Fruit fly (Drosophila melanogaster) whole organism, embryonic: ENCODE data around the gene Mco4.

Experiments used
- CG12744 ChIP-seq: fragments of 200-800 bp; sonication (Bioruptor generic); optimal IDR thresholded peaks from 2 replicates; lab custom pipeline; 2016; ENCODE audit warnings: missing biosample characterization, missing genetic modification characterization
- CG13287 ChIP-seq: fragments of 200-800 bp; sonication (Bioruptor generic); IDR thresholded peaks from 2 replicates; pipeline ENCODE4 v1.3.6; 2022; ENCODE audit warnings: missing biosample characterization, missing genetic modification characterization; ENCODE audit not compliant: partially characterized antibody
- CG15011 ChIP-seq: fragments of 200-800 bp; sonication (Bioruptor generic); optimal IDR thresholded peaks from 3 replicates; lab custom pipeline; 2018; ENCODE audit warnings: missing biosample characterization, mild to moderate bottlenecking, missing genetic modification characterization
- CG15514 ChIP-seq: fragments of 200-800 bp; sonication (Bioruptor generic); optimal IDR thresholded peaks from 3 replicates; lab custom pipeline; 2017; ENCODE audit warnings: missing biosample characterization, missing genetic modification characterization, mild to moderate bottlenecking, moderate library complexity, missing genetic modification reagents
- CG1647 ChIP-seq: fragments of 200-800 bp; sonication (Bioruptor generic); optimal IDR thresholded peaks from 3 replicates; lab custom pipeline; 2016; ENCODE audit warnings: missing biosample characterization, missing genetic modification characterization
- CG16815 ChIP-seq: fragments of 200-800 bp; sonication (Bioruptor generic); optimal IDR thresholded peaks from 3 replicates; lab custom pipeline; 2017; ENCODE audit warnings: missing biosample characterization, mild to moderate bottlenecking, missing genetic modification characterization
- CG18619 ChIP-seq: fragments of 200-800 bp; sonication (Bioruptor generic); optimal IDR thresholded peaks from 3 replicates; lab custom pipeline; 2017; ENCODE audit warnings: missing biosample characterization, mild to moderate bottlenecking, missing genetic modification characterization
- CG2875 ChIP-seq: fragments of 200-800 bp; sonication (Bioruptor generic); optimal IDR thresholded peaks from 2 replicates; lab custom pipeline; 2017; ENCODE audit warnings: missing biosample characterization, mild to moderate bottlenecking, missing genetic modification characterization, missing genetic modification reagents
- CG2889 ChIP-seq: fragments of 200-800 bp; sonication (Bioruptor generic); IDR thresholded peaks from 3 replicates; pipeline ENCODE4 v1.3.6; 2022; ENCODE audit warnings: missing biosample characterization, missing genetic modification characterization
- CG30020 ChIP-seq: fragments of 200-800 bp; optimal IDR thresholded peaks from 2 replicates; lab custom pipeline; 2019; ENCODE audit warnings: missing biosample characterization, mild to moderate bottlenecking, missing genetic modification characterization, moderate library complexity
- CG30431 ChIP-seq: fragments of 200-800 bp; sonication (Bioruptor generic); optimal IDR thresholded peaks from 2 replicates; lab custom pipeline; 2017; ENCODE audit warnings: missing biosample characterization, missing genetic modification characterization
- CG3163 ChIP-seq: fragments of 200-800 bp; sonication (Bioruptor generic); optimal IDR thresholded peaks from 3 replicates; lab custom pipeline; 2016; ENCODE audit warnings: missing biosample characterization, missing genetic modification characterization
- CG3407 ChIP-seq: fragments of 200-800 bp; sonication (Bioruptor generic); optimal IDR thresholded peaks from 2 replicates; lab custom pipeline; 2018; ENCODE audit warnings: missing biosample characterization, mild to moderate bottlenecking, missing genetic modification characterization
- CG34224 ChIP-seq: fragments of 200-800 bp; sonication (Bioruptor generic); IDR thresholded peaks from 3 replicates; pipeline ENCODE4 v1.3.6; 2022; ENCODE audit warnings: missing biosample characterization, missing genetic modification characterization; ENCODE audit not compliant: partially characterized antibody
- CG34376 ChIP-seq: fragments of 200-800 bp; sonication (Bioruptor generic); optimal IDR thresholded peaks from 2 replicates; lab custom pipeline; 2018; ENCODE audit warnings: missing biosample characterization, mild to moderate bottlenecking, missing genetic modification characterization
- CG34422 ChIP-seq: fragments of 200-800 bp; sonication (Bioruptor generic); IDR thresholded peaks from 3 replicates; pipeline ENCODE4 v1.3.6; 2022; ENCODE audit warnings: missing biosample characterization, missing genetic modification characterization
- CG3995 ChIP-seq: fragments of 200-800 bp; sonication (Bioruptor generic); optimal IDR thresholded peaks from 3 replicates; lab custom pipeline; 2016; ENCODE audit warnings: missing biosample characterization, missing genetic modification characterization
- CG42726 ChIP-seq: fragments of 200-800 bp; sonication (Bioruptor generic); IDR thresholded peaks from 2 replicates; pipeline ENCODE4 v1.3.6; 2022; ENCODE audit warnings: missing biosample characterization, missing genetic modification characterization; ENCODE audit not compliant: partially characterized antibody
- CG43689 ChIP-seq: fragments of 200-800 bp; sonication (Bioruptor generic); IDR thresholded peaks from 2 replicates; pipeline ENCODE4 v1.3.6; 2022; ENCODE audit warnings: missing biosample characterization, missing genetic modification characterization
- CG4730 ChIP-seq: fragments of 200-800 bp; sonication (Bioruptor generic); IDR thresholded peaks from 2 replicates; pipeline ENCODE4 v1.3.6; 2022; ENCODE audit warnings: missing biosample characterization, missing genetic modification characterization
- CG6272 ChIP-seq: fragments of 200-800 bp; sonication (Bioruptor generic); IDR thresholded peaks from 2 replicates; pipeline ENCODE4 v1.3.6; 2022; ENCODE audit warnings: missing biosample characterization, missing genetic modification characterization
- CG7357 ChIP-seq: fragments of 200-800 bp; sonication (Bioruptor generic); IDR thresholded peaks from 3 replicates; pipeline ENCODE4 v1.3.6; 2022; ENCODE audit warnings: missing biosample characterization, missing genetic modification characterization
- CG7372 ChIP-seq: fragments of 200-800 bp; sonication (Bioruptor generic); IDR thresholded peaks from 2 replicates; pipeline ENCODE4 v1.3.6; 2022; ENCODE audit warnings: missing biosample characterization, missing genetic modification characterization
- CG7928 ChIP-seq: fragments of 200-800 bp; sonication (Bioruptor generic); optimal IDR thresholded peaks from 2 replicates; lab custom pipeline; 2017; ENCODE audit warnings: missing biosample characterization, mild to moderate bottlenecking, missing genetic modification characterization
- CG7987 ChIP-seq: fragments of 200-800 bp; sonication (Bioruptor generic); optimal IDR thresholded peaks from 2 replicates; lab custom pipeline; 2018; ENCODE audit warnings: missing biosample characterization, mild to moderate bottlenecking, missing genetic modification characterization, moderate library complexity
- CG8478 ChIP-seq: fragments of >200 bp; optimal IDR thresholded peaks from 2 replicates; lab custom pipeline; 2018
- CG9876 ChIP-seq: fragments of 200-800 bp; sonication (Bioruptor generic); optimal IDR thresholded peaks from 2 replicates; lab custom pipeline; 2016; ENCODE audit warnings: missing biosample characterization, missing genetic modification characterization
- Dll ChIP-seq: fragments of 200-800 bp; sonication (Bioruptor generic); IDR thresholded peaks from 4 replicates; pipeline ENCODE4 v1.3.6; 2022; ENCODE audit warnings: missing biosample characterization, missing genetic modification characterization; ENCODE audit not compliant: partially characterized antibody
- E2f2 ChIP-seq: fragments of 200-800 bp; sonication (Bioruptor generic); IDR thresholded peaks from 2 replicates; pipeline ENCODE4 v1.3.6; 2022; ENCODE audit warnings: missing biosample characterization, missing genetic modification characterization
- Ets97D ChIP-seq: fragments of 200-800 bp; sonication (Bioruptor generic); optimal IDR thresholded peaks from 3 replicates; lab custom pipeline; 2016; ENCODE audit warnings: missing biosample characterization, missing genetic modification characterization
- Mad ChIP-seq: fragments of 200-800 bp; sonication (Bioruptor generic); optimal IDR thresholded peaks from 2 replicates; lab custom pipeline; 2016; ENCODE audit warnings: missing biosample characterization, missing genetic modification characterization
- Neu2 ChIP-seq: fragments of 200-800 bp; sonication (Bioruptor generic); optimal IDR thresholded peaks from 3 replicates; lab custom pipeline; 2016; ENCODE audit warnings: missing biosample characterization, missing genetic modification characterization, borderline replicate concordance
- Tbp ChIP-seq: fragments of >200 bp; optimal IDR thresholded peaks from 2 replicates; lab custom pipeline; 2018; ENCODE audit warnings: missing biosample characterization, missing genetic modification characterization
- bcd ChIP-seq: fragments of 200-800 bp; sonication (Bioruptor generic); optimal IDR thresholded peaks from 2 replicates; lab custom pipeline; 2017; ENCODE audit warnings: missing biosample characterization, mild to moderate bottlenecking, missing genetic modification characterization
- chinmo ChIP-seq: fragments of 200-800 bp; sonication (Bioruptor generic); IDR thresholded peaks from 4 replicates; pipeline ENCODE4 v1.3.6; 2022; ENCODE audit warnings: missing biosample characterization, missing genetic modification characterization; ENCODE audit not compliant: partially characterized antibody
- da ChIP-seq: fragments of 200-800 bp; sonication (Bioruptor generic); optimal IDR thresholded peaks from 2 replicates; lab custom pipeline; 2016; ENCODE audit warnings: missing biosample characterization, missing genetic modification characterization
- dati ChIP-seq: fragments of 200-800 bp; sonication (Bioruptor generic); IDR thresholded peaks from 2 replicates; pipeline ENCODE4 v1.3.6; 2022; ENCODE audit warnings: missing biosample characterization, missing genetic modification characterization
- ems ChIP-seq: fragments of 200-800 bp; sonication (Bioruptor generic); optimal IDR thresholded peaks from 3 replicates; lab custom pipeline; 2016; ENCODE audit warnings: missing biosample characterization, missing genetic modification characterization
- en ChIP-seq: fragments of 200-800 bp; sonication (Bioruptor generic); optimal IDR thresholded peaks from 2 replicates; lab custom pipeline; 2016; ENCODE audit warnings: missing biosample characterization, missing genetic modification characterization
- hbn ChIP-seq: fragments of 200-800 bp; sonication (Bioruptor generic); IDR thresholded peaks from 2 replicates; pipeline ENCODE4 v1.3.6; 2022; ENCODE audit warnings: missing biosample characterization, missing genetic modification characterization; ENCODE audit not compliant: partially characterized antibody
- her ChIP-seq: fragments of 200-800 bp; sonication (Bioruptor generic); optimal IDR thresholded peaks from 2 replicates; lab custom pipeline; 2016; ENCODE audit warnings: missing biosample characterization, missing genetic modification characterization
- jumu ChIP-seq: fragments of 200-800 bp; sonication (Bioruptor generic); optimal IDR thresholded peaks from 3 replicates; lab custom pipeline; 2016; ENCODE audit warnings: missing biosample characterization, missing genetic modification characterization
- ken ChIP-seq: fragments of 200-800 bp; sonication (Bioruptor generic); IDR thresholded peaks from 3 replicates; pipeline ENCODE4 v1.3.6; 2022; ENCODE audit warnings: missing biosample characterization, missing genetic modification characterization
- nerfin-1 ChIP-seq: fragments of 200-800 bp; sonication (Bioruptor generic); optimal IDR thresholded peaks from 3 replicates; lab custom pipeline; 2019; ENCODE audit warnings: missing biosample characterization, mild to moderate bottlenecking, missing genetic modification characterization, moderate library complexity
- peb ChIP-seq: fragments of 200-800 bp; sonication (Bioruptor generic); IDR thresholded peaks from 2 replicates; pipeline ENCODE4 v1.3.6; 2022; ENCODE audit warnings: missing biosample characterization, missing genetic modification characterization
- rib ChIP-seq: fragments of 200-800 bp; sonication (Bioruptor generic); IDR thresholded peaks from 2 replicates; pipeline ENCODE4 v1.3.6; 2022; ENCODE audit warnings: missing biosample characterization, missing genetic modification characterization
- so ChIP-seq: fragments of 200-800 bp; sonication (Bioruptor generic); IDR thresholded peaks from 3 replicates; pipeline ENCODE4 v1.3.6; 2022; ENCODE audit warnings: missing biosample characterization, missing genetic modification characterization
- sr ChIP-seq: fragments of 200-800 bp; sonication (Bioruptor generic); IDR thresholded peaks from 3 replicates; pipeline ENCODE4 v1.3.6; 2022; ENCODE audit warnings: missing biosample characterization, missing genetic modification characterization
- tio ChIP-seq: fragments of 200-800 bp; sonication (Bioruptor generic); optimal IDR thresholded peaks from 2 replicates; lab custom pipeline; 2017; ENCODE audit warnings: missing biosample characterization, missing genetic modification characterization, inconsistent platforms
- toy ChIP-seq: fragments of 200-800 bp; sonication (Bioruptor generic); IDR thresholded peaks from 2 replicates; pipeline ENCODE4 v1.3.6; 2022; ENCODE audit warnings: missing biosample characterization, missing genetic modification characterization

The Mco4 gene

dm6 chrX:17829083-17829997 is 26.6 kb downstream of the Mco4 start (continued):
- TF ChIP-seq bcd, result peak; percentile 51
- peak; percentile 34 for TF ChIP-seq CG18619 (GFP tag; lab: Kevin White, UChicago)
- TF ChIP-seq CG13287 (GFP tag; lab: Robert Waterston, UW), result no peak
- TF ChIP-seq so (GFP tag; lab: Robert Waterston, UW), result no peak; the same call in 1 of the 3 replicates
- 0 out of 4 replicates have a peak, but pooled peaks have one; percentile 36 for TF ChIP-seq chinmo (GFP tag; lab: Robert Waterston, UW)
- no peak for TF ChIP-seq CG3995
- no peak for TF ChIP-seq CG34376 (GFP tag; lab: Kevin White, UChicago)
- TF ChIP-seq CG30020 (tag; lab: Kevin White, UChicago), result peak; percentile 26
- peak; percentile 34 for TF ChIP-seq CG30431
- TF ChIP-seq CG2889 (GFP tag; lab: Robert Waterston, UW), result no peak
- no peak for TF ChIP-seq CG6272 (GFP tag; lab: Robert Waterston, UW)
- TF ChIP-seq CG12744 (GFP tag; lab: Kevin White, UChicago), result no peak
- peak; percentile 53 for TF ChIP-seq CG16815 (GFP tag; lab: Kevin White, UChicago)
- TF ChIP-seq da (GFP tag; lab: Kevin White, UChicago), result no peak
- no peak for TF ChIP-seq rib (GFP tag; lab: Robert Waterston, UW)
- no peak for TF ChIP-seq Dll (GFP tag; lab: Robert Waterston, UW)
- TF ChIP-seq CG34422 (GFP tag; lab: Robert Waterston, UW), result 0 out of 3 replicates have a peak, but pooled peaks have one; percentile 17
- no peak for TF ChIP-seq CG4730
- TF ChIP-seq her (GFP tag; lab: Kevin White, UChicago), result no peak
- peak; percentile 63 for TF ChIP-seq nerfin-1 (tag; lab: Kevin White, UChicago)
- TF ChIP-seq CG3407 (GFP tag; lab: Kevin White, UChicago), result peak; percentile 65
- TF ChIP-seq sr (GFP tag; lab: Robert Waterston, UW), result no peak
- no peak for TF ChIP-seq CG34224 (GFP tag; lab: Robert Waterston, UW)
- no peak for TF ChIP-seq Ets97D (GFP tag; lab: Kevin White, UChicago)
- TF ChIP-seq CG1647, result no peak
- no peak for TF ChIP-seq dati (GFP tag; lab: Robert Waterston, UW)
- TF ChIP-seq Tbp, result no peak
- no peak for TF ChIP-seq CG7372
- TF ChIP-seq CG2875 (GFP tag; lab: Kevin White, UChicago), result peak; percentile 62
- no peak for TF ChIP-seq ems (GFP tag; lab: Kevin White, UChicago)
- TF ChIP-seq CG9876 (GFP tag; lab: Kevin White, UChicago), result no peak
- 0 out of 3 replicates have a peak, but pooled peaks have one; percentile 31 for TF ChIP-seq CG7357 (GFP tag; lab: Robert Waterston, UW)
- TF ChIP-seq CG15011 (GFP tag; lab: Kevin White, UChicago), result peak; percentile 33
- TF ChIP-seq Neu2 (GFP tag; lab: Kevin White, UChicago), result no peak
- TF ChIP-seq CG42726 (GFP tag; lab: Robert Waterston, UW), result no peak
- peak; percentile 18 for TF ChIP-seq jumu (GFP tag; lab: Kevin White, UChicago)
- TF ChIP-seq toy (GFP tag; lab: Robert Waterston, UW), result no peak
- TF ChIP-seq en (GFP tag; lab: Kevin White, UChicago), result peak; percentile 40
- no peak for TF ChIP-seq CG8478 (lab: Kevin White, UChicago)
- no peak for TF ChIP-seq peb (GFP tag; lab: Robert Waterston, UW)
- no peak for TF ChIP-seq CG43689 (GFP tag; lab: Robert Waterston, UW)
- TF ChIP-seq Mad (GFP tag; lab: Kevin White, UChicago), result no peak
- peak; percentile 29; the same call in 1 of the 2 replicates for TF ChIP-seq E2f2 (GFP tag; lab: Robert Waterston, UW)
- TF ChIP-seq CG7987, result no peak
- TF ChIP-seq hbn (GFP tag; lab: Robert Waterston, UW), result no peak
- no peak for TF ChIP-seq ken (GFP tag; lab: Robert Waterston, UW)
- no peak for TF ChIP-seq CG3163 (GFP tag; lab: Kevin White, UChicago)
- TF ChIP-seq CG15514 (GFP tag; lab: Kevin White, UChicago), result no peak
- no peak for TF ChIP-seq CG7928 (GFP tag; lab: Kevin White, UChicago)
- TF ChIP-seq tio (GFP tag; lab: Kevin White, UChicago), result peak; percentile 44
